Fruit fly (Drosophila melanogaster): ENCODE data around the gene Timp.

DNA sequence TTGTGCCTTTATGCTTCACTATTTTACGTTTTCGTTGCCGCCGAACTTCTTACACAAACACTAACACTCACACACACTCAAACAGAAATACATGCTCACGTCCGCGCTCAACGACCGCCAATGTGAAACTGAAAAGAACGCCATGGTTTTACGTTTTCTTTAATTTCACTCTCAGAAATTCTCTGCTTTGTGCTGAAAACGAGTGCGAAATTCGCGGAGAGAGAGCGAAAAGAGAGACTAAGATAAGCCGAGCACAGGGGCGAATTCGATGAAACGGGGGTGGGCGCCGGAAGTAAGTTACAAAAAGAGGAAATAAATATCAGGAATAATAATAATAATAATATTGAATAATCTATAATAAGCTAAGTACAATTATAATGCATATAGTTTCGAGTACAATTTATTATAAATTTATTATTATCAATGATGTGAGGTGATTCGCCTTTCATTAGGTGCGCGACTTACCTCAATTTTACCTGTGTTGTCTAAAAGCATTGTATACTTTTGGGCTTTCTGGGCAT, 42.4 kb downstream of the Timp start, which contains the start of gene Best1:
- TF ChIP-seq CG8478 (optimal IDR thresholded peaks at IDR 0.05) (no peak), CTCF (optimal IDR thresholded peaks at IDR 0.05) (no peak)
